Worm (Caenorhabditis elegans) whole organism, L4 larva: ENCODE measurements around the gene eif-2Balpha.

Experiments
- F26F4.8 ChIP-seq: fragments of 200-800 bp; sonication (Bioruptor generic); conservative IDR thresholded peaks from 2 replicates; pipeline ENCODE4 v1.3.6; 2022; ENCODE audit warnings: missing genetic modification characterization, missing compliant biosample characterization
- R02D3.7 ChIP-seq: fragments of 150-350 bp; sonication (generic microtip); optimal IDR thresholded peaks from 3 replicates; lab custom pipeline; 2014; ENCODE audit warnings: missing biosample characterization, missing genetic modification characterization
- T20F7.1 ChIP-seq: fragments of 200-800 bp; sonication (Bioruptor generic); optimal IDR thresholded peaks from 2 replicates; lab custom pipeline; 2018; ENCODE audit warnings: mild to moderate bottlenecking, missing genetic modification characterization, missing compliant biosample characterization
- Y5F2A.4 ChIP-seq: fragments of 200-800 bp; sonication (Bioruptor generic); optimal IDR thresholded peaks from 2 replicates; lab custom pipeline; 2018; ENCODE audit warnings: mild to moderate bottlenecking, missing genetic modification characterization, missing compliant biosample characterization
- Y75B8A.6 ChIP-seq: fragments of 200-800 bp; sonication (Bioruptor generic); IDR thresholded peaks from 2 replicates; pipeline ENCODE4 v1.3.6; 2022; ENCODE audit warnings: missing genetic modification reagents, missing genetic modification characterization, missing compliant biosample characterization
- aha-1 ChIP-seq: fragments of 150-350 bp; peaks from one replicate; lab custom pipeline; 2014; ENCODE audit warnings: missing biosample characterization, missing genetic modification characterization
- ama-1 ChIP-seq: fragments of 150-350 bp; optimal IDR thresholded peaks from 2 replicates; lab custom pipeline; 2014; ENCODE audit warnings: inconsistent platforms, mixed read lengths
- ceh-32 ChIP-seq: sonication (generic microtip); optimal IDR thresholded peaks from 2 replicates; lab custom pipeline; 2016; ENCODE audit warnings: mild to moderate bottlenecking, missing genetic modification characterization, missing compliant biosample characterization; ENCODE audit not compliant: poor library complexity
- ceh-44 ChIP-seq: fragments of 200-800 bp; sonication (Bioruptor generic); IDR thresholded peaks from 2 replicates; pipeline ENCODE4 v1.3.6; 2022; ENCODE audit warnings: missing genetic modification reagents, missing genetic modification characterization, missing compliant biosample characterization
- daf-19 ChIP-seq: fragments of 200-800 bp; sonication (Bioruptor generic); conservative IDR thresholded peaks from 2 replicates; pipeline ENCODE4 v1.3.6; 2022; ENCODE audit warnings: missing genetic modification characterization, missing compliant biosample characterization
- dmd-6 ChIP-seq: fragments of 200-800 bp; sonication (Bioruptor generic); IDR thresholded peaks from 2 replicates; pipeline ENCODE4 v1.3.6; 2022; ENCODE audit warnings: missing genetic modification reagents, missing genetic modification characterization, missing compliant biosample characterization
- dve-1 ChIP-seq: sonication (generic microtip); optimal IDR thresholded peaks from 2 replicates; lab custom pipeline; 2017; ENCODE audit warnings: antibody characterized with exemption, mild to moderate bottlenecking, missing genetic modification characterization, missing compliant biosample characterization; ENCODE audit not compliant: insufficient read depth
- hlh-11 ChIP-seq: fragments of 200-800 bp; sonication (Bioruptor generic); optimal IDR thresholded peaks from 2 replicates; lab custom pipeline; 2018; ENCODE audit warnings: mild to moderate bottlenecking, missing genetic modification characterization, missing compliant biosample characterization
- hmg-1.1 ChIP-seq: fragments of 200-800 bp; sonication (Bioruptor generic); IDR thresholded peaks from 2 replicates; pipeline ENCODE4 v1.3.6; 2022; ENCODE audit warnings: missing genetic modification reagents, missing genetic modification characterization, missing compliant biosample characterization
- lin-13 ChIP-seq: fragments of 150-350 bp; optimal IDR thresholded peaks from 2 replicates; lab custom pipeline; 2014; ENCODE audit warnings: missing biosample characterization, missing genetic modification reagents, missing genetic modification characterization
- lin-15B ChIP-seq: fragments of 150-350 bp; sonication (generic microtip); optimal IDR thresholded peaks from 3 replicates; lab custom pipeline; 2014; ENCODE audit warnings: missing biosample characterization, missing genetic modification characterization
- madf-5 ChIP-seq, 2 experiments: fragments of 200-800 bp; sonication (Bioruptor generic); IDR thresholded peaks; 2 replicates each; pipeline ENCODE4 v1.3.6; 2022; ENCODE audit warnings: missing compliant biosample characterization in 2 of 2, missing genetic modification characterization in 2 of 2
- mdt-29 ChIP-seq: fragments of 200-800 bp; sonication (Bioruptor generic); IDR thresholded peaks from 2 replicates; pipeline ENCODE4 v1.3.6; 2022; ENCODE audit warnings: missing genetic modification reagents, missing genetic modification characterization, missing compliant biosample characterization
- nhr-102 ChIP-seq: sonication (generic microtip); optimal IDR thresholded peaks from 2 replicates; lab custom pipeline; 2016; ENCODE audit warnings: mild to moderate bottlenecking, missing genetic modification characterization, moderate library complexity, missing compliant biosample characterization
- nhr-28 ChIP-seq: fragments of 150-350 bp; optimal IDR thresholded peaks from 2 replicates; lab custom pipeline; 2014; ENCODE audit warnings: missing biosample characterization, missing genetic modification characterization
- nhr-41 ChIP-seq: fragments of 200-800 bp; sonication (Bioruptor generic); IDR thresholded peaks from 2 replicates; pipeline ENCODE4 v1.3.6; 2022; ENCODE audit warnings: missing genetic modification reagents, missing genetic modification characterization, missing compliant biosample characterization
- nhr-42 ChIP-seq: fragments of 200-800 bp; sonication (Bioruptor generic); IDR thresholded peaks from 2 replicates; pipeline ENCODE4 v1.3.6; 2022; ENCODE audit warnings: missing genetic modification characterization, missing compliant biosample characterization
- nhr-77 ChIP-seq: fragments of 150-350 bp; optimal IDR thresholded peaks from 2 replicates; lab custom pipeline; 2014; ENCODE audit warnings: missing biosample characterization, missing genetic modification characterization
- php-3 ChIP-seq: fragments of 200-800 bp; sonication (Bioruptor generic); IDR thresholded peaks from 2 replicates; pipeline ENCODE4 v1.3.6; 2022; ENCODE audit warnings: missing genetic modification reagents, missing genetic modification characterization, missing compliant biosample characterization
- pqm-1 ChIP-seq: sonication (generic microtip); optimal IDR thresholded peaks from 2 replicates; lab custom pipeline; 2017; ENCODE audit warnings: missing biosample characterization, missing genetic modification characterization
- saeg-2 ChIP-seq: fragments of 200-800 bp; sonication (Bioruptor generic); IDR thresholded peaks from 2 replicates; pipeline ENCODE4 v1.3.6; 2022; ENCODE audit warnings: missing genetic modification reagents, missing genetic modification characterization, missing compliant biosample characterization
- tra-1 ChIP-seq: fragments of 200-800 bp; sonication (Bioruptor generic); IDR thresholded peaks from 2 replicates; pipeline ENCODE4 v1.3.6; 2022; ENCODE audit warnings: missing genetic modification reagents, missing genetic modification characterization, missing compliant biosample characterization
- unc-62 ChIP-seq, 3 experiments: fragments of 150-350 bp in 1 of 3; sonication (generic microtip); optimal IDR thresholded peaks in 2 of 3; peaks in 1 of 3; 1 replicate in 1 of 3; 2 replicates in 2 of 3; lab custom pipeline; 2014 to 2017; ENCODE audit warnings: missing biosample characterization in 3 of 3, missing genetic modification characterization in 3 of 3, missing genetic modification reagents in 3 of 3, missing genotype in 1 of 3

The eif-2Balpha gene

DNA sequence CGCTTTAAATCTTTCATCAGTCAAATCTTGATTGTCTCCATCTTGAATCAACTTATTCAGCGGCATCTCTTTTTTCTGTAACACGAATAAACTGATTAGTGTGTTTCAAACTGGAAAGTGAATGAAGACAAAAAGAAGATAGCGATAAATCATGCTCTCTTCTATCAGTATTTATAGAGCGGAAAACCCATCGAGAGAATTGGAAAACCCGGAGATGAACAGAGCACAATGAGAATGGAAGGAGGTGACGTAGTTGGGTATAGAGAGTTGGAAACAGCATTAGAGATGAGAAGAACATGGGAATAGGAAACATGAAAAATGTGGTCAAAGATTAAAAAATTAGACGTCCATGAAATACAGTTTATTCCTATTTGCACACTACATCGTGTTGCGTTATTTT lies 49.2 kb downstream of the eif-2Balpha start, which contains the start of gene acox-1.5:
acox-1.5 (minus strand) TSS at position 75 of the 400 bp plus-strand sequence.
- TF ChIP-seq ceh-32 (tag; lab: Kevin White, UChicago) (no peak), aha-1 (tag; lab: Kevin White, UChicago) (peak; percentile 19), unc-62 (GFP tag; optimal IDR thresholded peaks at IDR 0.05 in 1 of 2; lab: Kevin White, UChicago) (peak in 1 of 2 experiments; percentile 16), unc-62 (tag; optimal IDR thresholded peaks at IDR 0.05; lab: Kevin White, UChicago) (no peak), nhr-102 (tag; lab: Kevin White, UChicago) (no peak), nhr-42 (GFP tag; lab: Robert Waterston, UW) (no peak), ceh-44 (GFP tag; lab: Robert Waterston, UW) (no peak), ama-1 (lab: Kevin White, UChicago) (no peak), hmg-1.1 (no peak), madf-5 (GFP tag; IDR thresholded peaks at IDR 0.05; lab: Robert Waterston, UW) (no peak), nhr-77 (peak; percentile 56), pqm-1 (peak; percentile 77), saeg-2 (no peak), nhr-41 (GFP tag; lab: Robert Waterston, UW) (no peak), nhr-28 (tag; lab: Kevin White, UChicago) (peak; percentile 55), lin-13 (GFP tag; lab: Kevin White, UChicago) (no peak), mdt-29 (no peak), daf-19 (no peak), Y5F2A.4 (no peak), lin-15B (tag; lab: Kevin White, UChicago) (no peak), Y75B8A.6 (GFP tag; lab: Robert Waterston, UW) (no peak), dve-1 (tag; lab: Kevin White, UChicago) (peak; percentile 22), tra-1 (no peak), dmd-6 (GFP tag; lab: Robert Waterston, UW) (peak; percentile 62), hlh-11 (peak; percentile 34), T20F7.1 (GFP tag; lab: Kevin White, UChicago) (no peak), R02D3.7 (tag; lab: Kevin White, UChicago) (no peak), php-3 (GFP tag; lab: Robert Waterston, UW) (no peak), F26F4.8 (GFP tag; lab: Robert Waterston, UW) (no peak)
